Worm (Caenorhabditis elegans) whole organism, L4 larva: Measurements from ENCODE around the gene mcm-5.

Experiments used
- F37D6.2 ChIP-seq: sonication (generic microtip); optimal IDR thresholded peaks from 2 replicates; lab custom pipeline; 2016; ENCODE audit warnings: mild to moderate bottlenecking, missing genetic modification characterization, missing compliant biosample characterization
- ceh-28 ChIP-seq: fragments of 150-350 bp; optimal IDR thresholded peaks from 2 replicates; lab custom pipeline; 2014; ENCODE audit warnings: missing biosample characterization, missing genetic modification reagents, missing genetic modification characterization
- fkh-10 ChIP-seq: fragments of 150-350 bp; optimal IDR thresholded peaks from 2 replicates; lab custom pipeline; 2014; ENCODE audit warnings: missing biosample characterization, missing genetic modification reagents, missing genetic modification characterization
- unc-62 ChIP-seq, 3 experiments: fragments of 150-350 bp in 1 of 3; sonication (generic microtip); optimal IDR thresholded peaks in 2 of 3; peaks in 1 of 3; 1 replicate in 1 of 3; 2 replicates in 2 of 3; lab custom pipeline; 2014 to 2017; ENCODE audit warnings: missing biosample characterization in 3 of 3, missing genetic modification characterization in 3 of 3, missing genetic modification reagents in 3 of 3, missing genotype in 1 of 3

- TF ChIP-seq fkh-10 (no peak), unc-62 (GFP tag; optimal IDR thresholded peaks at IDR 0.05 in 1 of 2; lab: Kevin White, UChicago) (no peak), unc-62 (tag; optimal IDR thresholded peaks at IDR 0.05; lab: Kevin White, UChicago) (no peak), F37D6.2 (tag; lab: Kevin White, UChicago) (no peak), ceh-28 (no peak)
These were observed at the start of gene mcm-5 for ce11 chrIII:4291216-4291691.
